Fruit fly (Drosophila melanogaster) whole organism, prepupa: ENCODE data around the gene CG14693.

ENCODE experiments used
- Blimp-1 ChIP-seq: fragments of 200-800 bp; sonication (Bioruptor generic); optimal IDR thresholded peaks from 3 replicates; lab custom pipeline; 2017; ENCODE audit warnings: missing biosample characterization, missing genetic modification characterization, mild to moderate bottlenecking, moderate library complexity, missing genetic modification reagents
- CG10631 ChIP-seq: fragments of 200-800 bp; sonication (Bioruptor generic); optimal IDR thresholded peaks from 2 replicates; lab custom pipeline; 2016; ENCODE audit warnings: missing biosample characterization, missing genetic modification characterization
- CG10669 ChIP-seq: fragments of 200-800 bp; sonication (Bioruptor generic); optimal IDR thresholded peaks from 3 replicates; lab custom pipeline; 2018; ENCODE audit warnings: missing biosample characterization, mild to moderate bottlenecking, missing genetic modification characterization, moderate library complexity
- CG1621 ChIP-seq: fragments of 200-800 bp; sonication (Bioruptor generic); optimal IDR thresholded peaks from 3 replicates; lab custom pipeline; 2018; ENCODE audit warnings: missing biosample characterization, mild to moderate bottlenecking, missing genetic modification characterization
- CG16779 ChIP-seq: fragments of 200-800 bp; sonication (Bioruptor generic); optimal IDR thresholded peaks from 3 replicates; lab custom pipeline; 2017; ENCODE audit warnings: missing biosample characterization, mild to moderate bottlenecking, missing genetic modification characterization
- CG3032 ChIP-seq: fragments of 200-800 bp; optimal IDR thresholded peaks from 2 replicates; lab custom pipeline; 2019; ENCODE audit warnings: missing biosample characterization, mild to moderate bottlenecking, missing genetic modification characterization, moderate library complexity
- CG31627 ChIP-seq: fragments of 200-800 bp; sonication (Bioruptor generic); optimal IDR thresholded peaks from 3 replicates; lab custom pipeline; 2016; ENCODE audit warnings: missing biosample characterization, missing genetic modification characterization
- CG32006 ChIP-seq: fragments of 200-800 bp; sonication (Bioruptor generic); optimal IDR thresholded peaks from 3 replicates; lab custom pipeline; 2017; ENCODE audit warnings: missing biosample characterization, mild to moderate bottlenecking, missing genetic modification characterization
- CG3919 ChIP-seq: fragments of 200-800 bp; sonication (Bioruptor generic); optimal IDR thresholded peaks from 3 replicates; lab custom pipeline; 2016; ENCODE audit warnings: missing biosample characterization, missing genetic modification characterization
- CG6163 ChIP-seq: fragments of 200-800 bp; sonication (Bioruptor generic); IDR thresholded peaks from 3 replicates; pipeline ENCODE4 v1.3.6; 2022; ENCODE audit warnings: missing biosample characterization, missing genetic modification characterization
- CG6276 ChIP-seq: fragments of 200-800 bp; sonication (Bioruptor generic); optimal IDR thresholded peaks from 2 replicates; lab custom pipeline; 2017; ENCODE audit warnings: missing biosample characterization, mild to moderate bottlenecking, missing genetic modification characterization
- CG6792 ChIP-seq: fragments of 200-800 bp; sonication (Bioruptor generic); optimal IDR thresholded peaks from 3 replicates; lab custom pipeline; 2016; ENCODE audit warnings: missing biosample characterization, missing genetic modification characterization
- CG6808 ChIP-seq: fragments of 200-800 bp; sonication (Bioruptor generic); optimal IDR thresholded peaks from 3 replicates; lab custom pipeline; 2017; ENCODE audit warnings: missing biosample characterization, missing genetic modification characterization, mild to moderate bottlenecking, moderate library complexity, missing genetic modification reagents
- CG7368 ChIP-seq: fragments of 200-800 bp; sonication (Bioruptor generic); optimal IDR thresholded peaks from 3 replicates; lab custom pipeline; 2016; ENCODE audit warnings: missing biosample characterization, missing genetic modification characterization
- CG8119 ChIP-seq: fragments of 200-800 bp; sonication (Bioruptor generic); IDR thresholded peaks from 3 replicates; pipeline ENCODE4 v1.3.6; 2022; ENCODE audit warnings: missing biosample characterization, missing genetic modification characterization
- CG9139 ChIP-seq: fragments of 200-800 bp; sonication (Bioruptor generic); optimal IDR thresholded peaks from 3 replicates; lab custom pipeline; 2017; ENCODE audit warnings: missing biosample characterization, mild to moderate bottlenecking, missing genetic modification characterization
- Eip75B ChIP-seq: fragments of 200-800 bp; sonication (Bioruptor generic); optimal IDR thresholded peaks from 3 replicates; lab custom pipeline; 2016; ENCODE audit warnings: missing biosample characterization, missing genetic modification characterization
- Eip78C ChIP-seq: fragments of 200-800 bp; sonication (Bioruptor generic); peaks from one replicate; lab custom pipeline; 2016; ENCODE audit warnings: missing biosample characterization, missing genetic modification characterization
- Eip93F ChIP-seq: fragments of 200-800 bp; sonication (Bioruptor generic); optimal IDR thresholded peaks from 2 replicates; lab custom pipeline; 2016; ENCODE audit warnings: missing biosample characterization, mild to moderate bottlenecking, missing genetic modification characterization
- Ets21C ChIP-seq: fragments of 200-800 bp; sonication (Bioruptor generic); optimal IDR thresholded peaks from 3 replicates; lab custom pipeline; 2016; ENCODE audit warnings: missing biosample characterization, missing genetic modification characterization
- Ets96B ChIP-seq: fragments of 200-800 bp; optimal IDR thresholded peaks from 2 replicates; lab custom pipeline; 2019; ENCODE audit warnings: missing biosample characterization, mild to moderate bottlenecking, missing genetic modification characterization, moderate library complexity
- Gug ChIP-seq: fragments of 200-800 bp; sonication (Bioruptor generic); IDR thresholded peaks from 2 replicates; pipeline ENCODE4 v1.3.6; 2022; ENCODE audit warnings: missing biosample characterization, missing genetic modification characterization
- Hr38 ChIP-seq: sonication (Bioruptor generic); optimal IDR thresholded peaks from 2 replicates; lab custom pipeline; 2016; ENCODE audit warnings: missing biosample characterization, missing genetic modification characterization
- Hr39 ChIP-seq: fragments of 200-800 bp; sonication (Bioruptor generic); optimal IDR thresholded peaks from 2 replicates; lab custom pipeline; 2016; ENCODE audit warnings: missing biosample characterization, missing genetic modification characterization
- Hr4 ChIP-seq: fragments of 200-800 bp; sonication (Bioruptor generic); optimal IDR thresholded peaks from 3 replicates; lab custom pipeline; 2016; ENCODE audit warnings: missing biosample characterization, missing genetic modification characterization
- Lpt ChIP-seq: fragments of 200-800 bp; sonication (Bioruptor generic); optimal IDR thresholded peaks from 3 replicates; lab custom pipeline; 2016; ENCODE audit warnings: missing biosample characterization, missing genetic modification characterization
- OdsH ChIP-seq: fragments of 200-800 bp; sonication (Bioruptor generic); optimal IDR thresholded peaks from 3 replicates; lab custom pipeline; 2016; ENCODE audit warnings: missing biosample characterization, missing genetic modification characterization
- Sox14 ChIP-seq: fragments of 200-800 bp; sonication (Bioruptor generic); optimal IDR thresholded peaks from 3 replicates; lab custom pipeline; 2016; ENCODE audit warnings: missing biosample characterization, missing genetic modification characterization
- achi ChIP-seq: fragments of 200-800 bp; sonication (Bioruptor generic); optimal IDR thresholded peaks from 3 replicates; lab custom pipeline; 2016; ENCODE audit warnings: missing biosample characterization, missing genetic modification characterization
- acj6 ChIP-seq: fragments of 200-800 bp; sonication (Bioruptor generic); optimal IDR thresholded peaks from 3 replicates; lab custom pipeline; 2016; ENCODE audit warnings: missing biosample characterization, missing genetic modification characterization
- cyc ChIP-seq: fragments of 200-800 bp; sonication (Bioruptor generic); optimal IDR thresholded peaks from 3 replicates; lab custom pipeline; 2016; ENCODE audit warnings: missing biosample characterization, missing genetic modification characterization
- dsx ChIP-seq: fragments of 200-800 bp; optimal IDR thresholded peaks from 3 replicates; lab custom pipeline; 2019; ENCODE audit warnings: missing biosample characterization, mild to moderate bottlenecking, missing genetic modification characterization, moderate library complexity; ENCODE audit not compliant: poor library complexity, severe bottlenecking
- eg ChIP-seq: fragments of 200-800 bp; sonication (Bioruptor generic); IDR thresholded peaks from 3 replicates; pipeline ENCODE4 v1.3.6; 2022; ENCODE audit warnings: missing biosample characterization, missing genetic modification characterization
- fd59A ChIP-seq: fragments of 200-800 bp; sonication (Bioruptor generic); optimal IDR thresholded peaks from 2 replicates; lab custom pipeline; 2017; ENCODE audit warnings: missing biosample characterization, mild to moderate bottlenecking, missing genetic modification characterization, missing genetic modification reagents
- fd85E ChIP-seq: fragments of 200-800 bp; sonication (Bioruptor generic); optimal IDR thresholded peaks from 3 replicates; lab custom pipeline; 2016; ENCODE audit warnings: missing biosample characterization, missing genetic modification characterization
- fkh ChIP-seq: fragments of 200-800 bp; sonication (Bioruptor generic); optimal IDR thresholded peaks from 3 replicates; lab custom pipeline; 2017; ENCODE audit warnings: missing biosample characterization, mild to moderate bottlenecking, missing genetic modification characterization, moderate library complexity
- net ChIP-seq: fragments of 200-800 bp; sonication (Bioruptor generic); optimal IDR thresholded peaks from 3 replicates; lab custom pipeline; 2016; ENCODE audit warnings: missing biosample characterization, missing genetic modification characterization
- pdm3 ChIP-seq: fragments of 200-800 bp; sonication (Bioruptor generic); optimal IDR thresholded peaks from 3 replicates; lab custom pipeline; 2016; ENCODE audit warnings: missing biosample characterization, missing genetic modification characterization
- salr ChIP-seq, 2 experiments: fragments of 200-800 bp; sonication (Bioruptor generic); optimal IDR thresholded peaks; 3 replicates each; lab custom pipeline; 2016 to 2018; ENCODE audit warnings: missing biosample characterization in 2 of 2, missing genetic modification characterization in 2 of 2, mild to moderate bottlenecking in 1 of 2
- spab ChIP-seq: fragments of 200-800 bp; sonication (Bioruptor generic); optimal IDR thresholded peaks from 2 replicates; lab custom pipeline; 2017; ENCODE audit warnings: missing biosample characterization, mild to moderate bottlenecking, missing genetic modification characterization, missing genetic modification reagents
- ss ChIP-seq, 2 experiments: fragments of 200-800 bp; sonication (Bioruptor generic); optimal IDR thresholded peaks; 2 replicates in 1 of 2; 3 replicates in 1 of 2; lab custom pipeline; 2017 to 2018; ENCODE audit warnings: mild to moderate bottlenecking in 2 of 2, missing biosample characterization in 2 of 2, missing genetic modification characterization in 2 of 2, moderate library complexity in 1 of 2
- svp ChIP-seq: fragments of 200-800 bp; sonication (Bioruptor generic); peaks from one replicate; lab custom pipeline; 2016; ENCODE audit warnings: missing biosample characterization, missing genetic modification characterization
- topi ChIP-seq: fragments of 200-800 bp; sonication (Bioruptor generic); optimal IDR thresholded peaks from 3 replicates; lab custom pipeline; 2016; ENCODE audit warnings: missing biosample characterization, missing genetic modification characterization

Gene CG14693

DNA sequence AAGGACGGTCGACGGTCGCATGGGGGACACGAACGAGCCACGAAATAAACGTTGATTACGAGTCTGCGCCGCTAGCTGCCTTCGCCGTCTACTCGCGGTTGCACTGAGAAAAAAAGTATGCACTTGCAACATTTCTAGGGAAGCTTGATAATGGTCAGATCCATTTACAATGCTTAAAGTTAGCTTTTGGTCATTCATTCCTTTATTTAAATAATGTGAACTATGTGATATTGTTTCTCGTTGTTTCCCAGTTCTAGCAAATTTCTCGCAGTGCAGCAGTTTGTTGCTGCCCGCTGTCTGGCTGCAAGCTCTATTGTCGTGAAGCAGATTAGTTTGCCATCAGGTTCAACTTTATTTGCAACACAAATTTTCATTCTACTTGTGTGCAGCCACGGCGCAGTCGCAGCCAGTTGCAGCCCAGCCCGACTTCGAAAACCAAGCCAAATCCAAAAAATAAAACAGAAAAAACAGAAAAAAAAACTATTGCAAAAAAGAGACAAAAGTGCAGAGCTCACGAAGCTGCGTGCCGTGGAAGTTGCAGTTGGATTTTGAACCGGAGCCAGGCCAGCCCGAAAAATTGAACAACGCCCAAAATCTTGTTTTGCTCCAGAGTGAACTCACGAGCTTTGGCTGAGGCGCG is 17.8 kb upstream of the CG14693 start (continued):
- TF ChIP-seq CG8119 (GFP tag; lab: Robert Waterston, UW) (peak; percentile 88), net (GFP tag; lab: Kevin White, UChicago) (peak; percentile 55), CG16779 (tag; lab: Kevin White, UChicago) (peak; percentile 79), CG3919 (GFP tag; lab: Kevin White, UChicago) (peak; percentile 93), CG32006 (peak; percentile 88), CG7368 (peak; percentile 73), eg (GFP tag; lab: Robert Waterston, UW) (peak; percentile 95), ss (GFP tag; optimal IDR thresholded peaks at IDR 0.05; lab: Kevin White, UChicago) (peak; percentile 83 to 91), topi (peak; percentile 48), Hr38 (GFP tag; lab: Kevin White, UChicago) (no peak), Hr4 (GFP tag; lab: Kevin White, UChicago) (peak; percentile 83), achi (GFP tag; lab: Kevin White, UChicago) (peak; percentile 73), CG6808 (GFP tag; lab: Kevin White, UChicago) (peak; percentile 93), fd59A (GFP tag; lab: Kevin White, UChicago) (peak; percentile 73), Eip93F (GFP tag; lab: Kevin White, UChicago) (no peak), CG6163 (GFP tag; lab: Robert Waterston, UW) (peak; percentile 97), spab (GFP tag; lab: Kevin White, UChicago) (peak; percentile 90), OdsH (peak; percentile 76), CG6792 (GFP tag; lab: Kevin White, UChicago) (peak; percentile 43)

- peak; percentile 30 for TF ChIP-seq CG3919 (GFP tag; lab: Kevin White, UChicago)
- TF ChIP-seq Blimp-1 (GFP tag; lab: Kevin White, UChicago), result no peak
- peak; percentile 8 for TF ChIP-seq CG9139 (GFP tag; lab: Kevin White, UChicago)
- TF ChIP-seq spab (GFP tag; lab: Kevin White, UChicago), result peak; percentile 57
- no peak for TF ChIP-seq Hr38 (GFP tag; lab: Kevin White, UChicago)
- TF ChIP-seq achi (GFP tag; lab: Kevin White, UChicago), result peak; percentile 31
- TF ChIP-seq CG3032 (tag; lab: Kevin White, UChicago), result peak; percentile 80
- no peak for TF ChIP-seq fd85E (GFP tag; lab: Kevin White, UChicago)
- peak; percentile 88 for TF ChIP-seq Eip78C
- peak; percentile 55 to 61 for TF ChIP-seq ss (GFP tag; optimal IDR thresholded peaks at IDR 0.05; lab: Kevin White, UChicago)
- peak; percentile 47 for TF ChIP-seq CG32006
- TF ChIP-seq CG6808 (GFP tag; lab: Kevin White, UChicago), result peak; percentile 81
- no peak for TF ChIP-seq Hr39 (GFP tag; lab: Kevin White, UChicago)
- peak; percentile 24 to 43 for TF ChIP-seq salr (GFP tag; optimal IDR thresholded peaks at IDR 0.05; lab: Kevin White, UChicago)
- TF ChIP-seq CG10631 (GFP tag; lab: Kevin White, UChicago), result peak; percentile 58
- no peak for TF ChIP-seq topi
- TF ChIP-seq pdm3 (GFP tag; lab: Kevin White, UChicago), result peak; percentile 34
- peak; percentile 45 for TF ChIP-seq dsx
- no peak for TF ChIP-seq net (GFP tag; lab: Kevin White, UChicago)
- peak; percentile 56 for TF ChIP-seq Eip75B (GFP tag; lab: Kevin White, UChicago)
- TF ChIP-seq svp (GFP tag; lab: Kevin White, UChicago), result no peak
- TF ChIP-seq CG8119 (GFP tag; lab: Robert Waterston, UW), result 0 out of 3 replicates have a peak, but pooled peaks have one; percentile 15
- TF ChIP-seq OdsH, result peak; percentile 24
- peak; percentile 48 for TF ChIP-seq Sox14 (GFP tag; lab: Kevin White, UChicago)
- no peak for TF ChIP-seq Ets21C (GFP tag; lab: Kevin White, UChicago)
- TF ChIP-seq CG10669 (GFP tag; lab: Kevin White, UChicago), result peak; percentile 69
- peak; percentile 74 for TF ChIP-seq Ets96B (tag; lab: Kevin White, UChicago)
- peak; percentile 51 for TF ChIP-seq CG1621 (tag; lab: Kevin White, UChicago)
- peak; percentile 66 for TF ChIP-seq fd59A (GFP tag; lab: Kevin White, UChicago)
- TF ChIP-seq CG6276 (GFP tag; lab: Kevin White, UChicago), result no peak
- TF ChIP-seq CG31627 (GFP tag; lab: Kevin White, UChicago), result no peak
- TF ChIP-seq cyc, result no peak
- no peak for TF ChIP-seq Hr4 (GFP tag; lab: Kevin White, UChicago)
- TF ChIP-seq CG6163 (GFP tag; lab: Robert Waterston, UW), result 0 out of 3 replicates have a peak, but pooled peaks have one; percentile 35
- TF ChIP-seq Gug (GFP tag; lab: Robert Waterston, UW), result no peak
- no peak for TF ChIP-seq fkh (GFP tag; lab: Kevin White, UChicago)
- TF ChIP-seq Lpt, result no peak
- TF ChIP-seq acj6, result no peak
Observed at dm6 chr3R:10829746-10830145, 14.9 kb upstream of the CG14693 start.
